Fruit fly (Drosophila melanogaster) whole organism, embryonic: ENCODE measurements around the gene CG11980.

Experiments used
- Antp ChIP-seq: fragments of 200-800 bp; sonication (Bioruptor generic); optimal IDR thresholded peaks from 3 replicates; lab custom pipeline; 2016; ENCODE audit warnings: missing biosample characterization, missing genetic modification characterization
- CG12769 ChIP-seq: fragments of 200-800 bp; sonication (Bioruptor generic); optimal IDR thresholded peaks from 2 replicates; lab custom pipeline; 2019; ENCODE audit warnings: missing biosample characterization, mild to moderate bottlenecking, missing genetic modification characterization, moderate library complexity
- CG13123 ChIP-seq: fragments of 200-800 bp; sonication (Bioruptor generic); optimal IDR thresholded peaks from 2 replicates; lab custom pipeline; 2016; ENCODE audit warnings: missing biosample characterization, missing genetic modification characterization
- CG14710 ChIP-seq: fragments of 200-800 bp; sonication (Bioruptor generic); optimal IDR thresholded peaks from 3 replicates; lab custom pipeline; 2019; ENCODE audit warnings: missing biosample characterization, mild to moderate bottlenecking, missing genetic modification characterization, moderate library complexity
- CG1529 ChIP-seq: fragments of 200-800 bp; sonication (Bioruptor generic); optimal IDR thresholded peaks from 3 replicates; lab custom pipeline; 2018; ENCODE audit warnings: missing biosample characterization, missing genetic modification characterization
- CG15514 ChIP-seq: fragments of 200-800 bp; sonication (Bioruptor generic); optimal IDR thresholded peaks from 3 replicates; lab custom pipeline; 2017; ENCODE audit warnings: missing biosample characterization, missing genetic modification characterization, mild to moderate bottlenecking, moderate library complexity, missing genetic modification reagents
- CG17361 ChIP-seq: fragments of 200-800 bp; sonication (Bioruptor generic); IDR thresholded peaks from 3 replicates; pipeline ENCODE4 v1.3.6; 2022; ENCODE audit warnings: missing biosample characterization, missing genetic modification characterization
- CG2678 ChIP-seq: fragments of 200-800 bp; sonication (Bioruptor generic); optimal IDR thresholded peaks from 3 replicates; lab custom pipeline; 2019; ENCODE audit warnings: missing biosample characterization, mild to moderate bottlenecking, missing genetic modification characterization, moderate library complexity
- CG2875 ChIP-seq: fragments of 200-800 bp; sonication (Bioruptor generic); optimal IDR thresholded peaks from 2 replicates; lab custom pipeline; 2017; ENCODE audit warnings: missing biosample characterization, mild to moderate bottlenecking, missing genetic modification characterization, missing genetic modification reagents
- CG31365 ChIP-seq: fragments of 200-800 bp; sonication (Bioruptor generic); optimal IDR thresholded peaks from 2 replicates; lab custom pipeline; 2018; ENCODE audit warnings: missing biosample characterization, mild to moderate bottlenecking, missing genetic modification characterization
- CG3281 ChIP-seq: fragments of 200-800 bp; sonication (Bioruptor generic); optimal IDR thresholded peaks from 3 replicates; lab custom pipeline; 2017; ENCODE audit warnings: missing biosample characterization, mild to moderate bottlenecking, missing genetic modification characterization
- CG34422 ChIP-seq: fragments of 200-800 bp; sonication (Bioruptor generic); IDR thresholded peaks from 3 replicates; pipeline ENCODE4 v1.3.6; 2022; ENCODE audit warnings: missing biosample characterization, missing genetic modification characterization
- CG5953 ChIP-seq: fragments of 200-800 bp; sonication (Bioruptor generic); IDR thresholded peaks from 2 replicates; pipeline ENCODE4 v1.3.6; 2022; ENCODE audit warnings: missing biosample characterization, missing genetic modification characterization
- CG6654 ChIP-seq: fragments of 200-800 bp; sonication (Bioruptor generic); optimal IDR thresholded peaks from 2 replicates; lab custom pipeline; 2017; ENCODE audit warnings: missing biosample characterization, mild to moderate bottlenecking, missing genetic modification characterization
- CG7556 ChIP-seq: fragments of 200-800 bp; sonication (Bioruptor generic); optimal IDR thresholded peaks from 2 replicates; lab custom pipeline; 2017; ENCODE audit warnings: missing biosample characterization, mild to moderate bottlenecking, missing genetic modification characterization
- CG7928 ChIP-seq: fragments of 200-800 bp; sonication (Bioruptor generic); optimal IDR thresholded peaks from 2 replicates; lab custom pipeline; 2017; ENCODE audit warnings: missing biosample characterization, mild to moderate bottlenecking, missing genetic modification characterization
- CG8290 ChIP-seq, 3 experiments: fragments of 200-800 bp; sonication (Bioruptor generic); optimal IDR thresholded peaks; 2 replicates each; lab custom pipeline; 2016 to 2019; ENCODE audit warnings: missing biosample characterization in 3 of 3, missing genetic modification characterization in 3 of 3, mild to moderate bottlenecking in 2 of 3, moderate library complexity in 1 of 3
- CG9727 ChIP-seq: fragments of 200-800 bp; sonication (Bioruptor generic); optimal IDR thresholded peaks from 3 replicates; lab custom pipeline; 2017; ENCODE audit warnings: missing biosample characterization, mild to moderate bottlenecking, missing genetic modification characterization
- Dad ChIP-seq: fragments of 200-800 bp; sonication (Bioruptor generic); optimal IDR thresholded peaks from 3 replicates; lab custom pipeline; 2016; ENCODE audit warnings: missing biosample characterization, missing genetic modification characterization
- Deaf1 ChIP-seq: fragments of 200-800 bp; optimal IDR thresholded peaks from 3 replicates; lab custom pipeline; 2019; ENCODE audit warnings: missing biosample characterization, mild to moderate bottlenecking, missing genetic modification characterization, moderate library complexity
- Dfd ChIP-seq, 2 experiments: fragments of >200 bp; optimal IDR thresholded peaks; 2 replicates each; lab custom pipeline; 2017; ENCODE audit warnings: missing biosample characterization in 2 of 2, missing genetic modification characterization in 2 of 2
- Dip2 ChIP-seq: fragments of 200-800 bp; sonication (Bioruptor generic); IDR thresholded peaks from 2 replicates; pipeline ENCODE4 v1.3.6; 2022; ENCODE audit warnings: missing biosample characterization, missing genetic modification characterization
- Fer1 ChIP-seq: fragments of 200-800 bp; sonication (Bioruptor generic); optimal IDR thresholded peaks from 2 replicates; lab custom pipeline; 2017; ENCODE audit warnings: missing biosample characterization, mild to moderate bottlenecking, missing genetic modification characterization
- H15 ChIP-seq: fragments of 200-800 bp; sonication (Bioruptor generic); IDR thresholded peaks from 3 replicates; pipeline ENCODE4 v1.3.6; 2022; ENCODE audit warnings: missing biosample characterization, missing genetic modification characterization
- HHEX ChIP-seq: fragments of 200-800 bp; sonication (Bioruptor generic); optimal IDR thresholded peaks from 3 replicates; lab custom pipeline; 2017; ENCODE audit warnings: missing biosample characterization, mild to moderate bottlenecking, missing genetic modification characterization, missing genetic modification reagents
- Kr ChIP-seq: fragments of 200-800 bp; sonication (Bioruptor generic); optimal IDR thresholded peaks from 2 replicates; lab custom pipeline; 2017; ENCODE audit warnings: missing biosample characterization, mild to moderate bottlenecking, missing genetic modification characterization
- Meics ChIP-seq: fragments of 200-800 bp; sonication (Bioruptor generic); optimal IDR thresholded peaks from 2 replicates; lab custom pipeline; 2017; ENCODE audit warnings: missing biosample characterization, mild to moderate bottlenecking, missing genetic modification characterization
- Myb ChIP-seq: fragments of 200-800 bp; sonication (Bioruptor generic); optimal IDR thresholded peaks from 2 replicates; lab custom pipeline; 2016; ENCODE audit warnings: missing biosample characterization, missing genetic modification characterization
- NK7.1 ChIP-seq: fragments of 200-800 bp; sonication (Bioruptor generic); optimal IDR thresholded peaks from 3 replicates; lab custom pipeline; 2016; ENCODE audit warnings: missing biosample characterization, missing genetic modification characterization
- Oli ChIP-seq: fragments of 200-800 bp; sonication (Bioruptor generic); optimal IDR thresholded peaks from 2 replicates; lab custom pipeline; 2018; ENCODE audit warnings: missing biosample characterization, mild to moderate bottlenecking, missing genetic modification characterization, moderate library complexity
- Xrp1 ChIP-seq: fragments of 200-800 bp; sonication (Bioruptor generic); IDR thresholded peaks from 2 replicates; pipeline ENCODE4 v1.3.6; 2022; ENCODE audit warnings: missing biosample characterization, missing genetic modification characterization
- cg ChIP-seq: fragments of 200-800 bp; sonication (Bioruptor generic); optimal IDR thresholded peaks from 3 replicates; lab custom pipeline; 2019; ENCODE audit warnings: missing biosample characterization, mild to moderate bottlenecking, missing genetic modification characterization, moderate library complexity
- dimm ChIP-seq: fragments of 200-800 bp; sonication (Bioruptor generic); IDR thresholded peaks from 2 replicates; pipeline ENCODE4 v1.3.6; 2022; ENCODE audit warnings: missing biosample characterization, missing genetic modification characterization
- emc ChIP-seq: fragments of 200-800 bp; sonication (Bioruptor generic); optimal IDR thresholded peaks from 2 replicates; lab custom pipeline; 2016; ENCODE audit warnings: missing biosample characterization, missing genetic modification characterization
- esg ChIP-seq: fragments of 200-800 bp; sonication (Bioruptor generic); conservative IDR thresholded peaks from 2 replicates; pipeline ENCODE4 v1.3.6; 2022; ENCODE audit warnings: missing biosample characterization, missing genetic modification characterization
- exex ChIP-seq: fragments of 200-800 bp; sonication (Bioruptor generic); optimal IDR thresholded peaks from 4 replicates; lab custom pipeline; 2018; ENCODE audit warnings: missing biosample characterization, mild to moderate bottlenecking, missing genetic modification characterization, moderate library complexity
- gfzf ChIP-seq: fragments of 200-800 bp; sonication (Bioruptor generic); optimal IDR thresholded peaks from 2 replicates; lab custom pipeline; 2016; ENCODE audit warnings: missing biosample characterization, mild to moderate bottlenecking, missing genetic modification characterization, moderate library complexity
- her ChIP-seq: fragments of 200-800 bp; sonication (Bioruptor generic); optimal IDR thresholded peaks from 2 replicates; lab custom pipeline; 2016; ENCODE audit warnings: missing biosample characterization, missing genetic modification characterization
- kay ChIP-seq: fragments of 200-800 bp; sonication (Bioruptor generic); optimal IDR thresholded peaks from 2 replicates; lab custom pipeline; 2016; ENCODE audit warnings: missing biosample characterization, missing genetic modification characterization
- lab ChIP-seq: fragments of 200-800 bp; sonication (Bioruptor generic); optimal IDR thresholded peaks from 3 replicates; lab custom pipeline; 2017; ENCODE audit warnings: missing biosample characterization, missing genetic modification characterization, mild to moderate bottlenecking, moderate library complexity, missing genetic modification reagents
- maf-S ChIP-seq: fragments of 200-800 bp; sonication (Bioruptor generic); optimal IDR thresholded peaks from 2 replicates; lab custom pipeline; 2016; ENCODE audit warnings: missing biosample characterization, missing genetic modification characterization
- oc ChIP-seq: fragments of 200-800 bp; sonication (Bioruptor generic); optimal IDR thresholded peaks from 2 replicates; lab custom pipeline; 2018; ENCODE audit warnings: missing biosample characterization, mild to moderate bottlenecking, missing genetic modification characterization, moderate library complexity
- odd ChIP-seq: fragments of 200-800 bp; sonication (Bioruptor generic); optimal IDR thresholded peaks from 2 replicates; lab custom pipeline; 2017; ENCODE audit warnings: missing biosample characterization, mild to moderate bottlenecking, missing genetic modification characterization
- phol ChIP-seq: fragments of 200-800 bp; sonication (Bioruptor generic); optimal IDR thresholded peaks from 3 replicates; lab custom pipeline; 2018; ENCODE audit warnings: missing biosample characterization, mild to moderate bottlenecking, missing genetic modification characterization, moderate library complexity
- sens-2 ChIP-seq: fragments of 200-800 bp; sonication (Bioruptor generic); IDR thresholded peaks from 2 replicates; pipeline ENCODE4 v1.3.6; 2022; ENCODE audit warnings: missing biosample characterization, missing genetic modification characterization
- sima ChIP-seq: fragments of 200-800 bp; sonication (Bioruptor generic); optimal IDR thresholded peaks from 2 replicates; lab custom pipeline; 2016; ENCODE audit warnings: missing biosample characterization, missing genetic modification characterization
- slbo ChIP-seq: fragments of 200-800 bp; sonication (Bioruptor generic); IDR thresholded peaks from 2 replicates; pipeline ENCODE4 v1.3.6; 2022; ENCODE audit warnings: missing biosample characterization, missing genetic modification characterization
- tin ChIP-seq: fragments of 200-800 bp; sonication (Bioruptor generic); optimal IDR thresholded peaks from 3 replicates; lab custom pipeline; 2016; ENCODE audit warnings: missing biosample characterization, missing genetic modification characterization

Gene CG11980

dm6 chr3R:9047561-9048465 is 44.0 kb downstream of the CG11980 start, which contains the start of gene Rel (continued):
- TF ChIP-seq Xrp1 (GFP tag; lab: Robert Waterston, UW), result no peak
- TF ChIP-seq Deaf1 (tag; lab: Kevin White, UChicago), result peak; percentile 98
- peak; percentile 69 for TF ChIP-seq Oli
- peak; percentile 86 for TF ChIP-seq CG14710 (tag; lab: Kevin White, UChicago)
- TF ChIP-seq CG6654 (GFP tag; lab: Kevin White, UChicago), result peak; percentile 26
- peak; percentile 73 for TF ChIP-seq Myb (GFP tag; lab: Kevin White, UChicago)
- no peak for TF ChIP-seq Kr (GFP tag; lab: Kevin White, UChicago)
- peak; percentile 12 for TF ChIP-seq odd (GFP tag; lab: Kevin White, UChicago)
- peak; percentile 4 for TF ChIP-seq CG13123 (GFP tag; lab: Kevin White, UChicago)
- peak; percentile 59 for TF ChIP-seq her
- peak; percentile 68 for TF ChIP-seq lab (GFP tag; lab: Kevin White, UChicago)
- peak; percentile 70 for TF ChIP-seq CG7928 (GFP tag; lab: Kevin White, UChicago)
- peak; percentile 41 for TF ChIP-seq Fer1
- peak; percentile 81 for TF ChIP-seq CG9727 (GFP tag; lab: Kevin White, UChicago)
- no peak for TF ChIP-seq Antp (GFP tag; lab: Kevin White, UChicago)
- TF ChIP-seq CG15514 (GFP tag; lab: Kevin White, UChicago), result peak; percentile 96
- TF ChIP-seq CG1529 (GFP tag; lab: Kevin White, UChicago), result no peak
- TF ChIP-seq phol (tag; lab: Kevin White, UChicago), result peak; percentile 83
- TF ChIP-seq tin (GFP tag; lab: Kevin White, UChicago), result peak; percentile 63
- no peak for TF ChIP-seq NK7.1
- TF ChIP-seq HHEX (GFP tag; lab: Kevin White, UChicago), result peak; percentile 11
- no peak for TF ChIP-seq emc (GFP tag; lab: Kevin White, UChicago)
- peak; percentile 78 for TF ChIP-seq CG3281
- TF ChIP-seq, all 482 proteins: peak for 205

dm6 chr3R:9048466-9049072 is 44.8 kb downstream of the CG11980 start, which contains the start of gene Mst85C:
Gene Mst85C, plus strand, starts transcription at chr3R:9048645.
- TF ChIP-seq CG17361 (GFP tag; lab: Robert Waterston, UW), result no peak
- TF ChIP-seq gfzf (GFP tag; lab: Kevin White, UChicago), result no peak
- peak; percentile 40 for TF ChIP-seq CG12769 (tag; lab: Kevin White, UChicago)
- TF ChIP-seq Meics (GFP tag; lab: Kevin White, UChicago), result no peak
- peak; percentile 65 for TF ChIP-seq exex
- TF ChIP-seq CG34422, result no peak
- TF ChIP-seq cg, result peak; percentile 86
- TF ChIP-seq CG7556 (GFP tag; lab: Kevin White, UChicago), result no peak
- peak; percentile 7 for TF ChIP-seq CG2875 (GFP tag; lab: Kevin White, UChicago)
- no peak for TF ChIP-seq slbo (GFP tag; lab: Robert Waterston, UW)
- TF ChIP-seq oc, result no peak
- TF ChIP-seq H15 (GFP tag; lab: Robert Waterston, UW), result no peak
- TF ChIP-seq Dad, result no peak
- TF ChIP-seq CG31365 (tag; lab: Kevin White, UChicago), result peak; percentile 23
- no peak for TF ChIP-seq Dfd (GFP tag; optimal IDR thresholded peaks at IDR 0.05; lab: Kevin White, UChicago)
- no peak for TF ChIP-seq Dip2 (GFP tag; lab: Robert Waterston, UW)
- no peak for TF ChIP-seq CG5953
- no peak for TF ChIP-seq esg
- TF ChIP-seq kay, result no peak
- TF ChIP-seq sima, result no peak
- no peak for TF ChIP-seq CG8290 (GFP tag; optimal IDR thresholded peaks at IDR 0.05; lab: Kevin White, UChicago)
- peak in 1 of 2 experiments; percentile 14 for TF ChIP-seq CG8290 (tag; optimal IDR thresholded peaks at IDR 0.05; lab: Kevin White, UChicago)
- no peak for TF ChIP-seq sens-2 (GFP tag; lab: Robert Waterston, UW)
- TF ChIP-seq maf-S (GFP tag; lab: Kevin White, UChicago), result no peak
- no peak for TF ChIP-seq CG2678 (tag; lab: Kevin White, UChicago)
- TF ChIP-seq dimm (GFP tag; lab: Robert Waterston, UW), result no peak
